Worm (Caenorhabditis elegans): ENCODE results near the gene srxa-6.

DNA sequence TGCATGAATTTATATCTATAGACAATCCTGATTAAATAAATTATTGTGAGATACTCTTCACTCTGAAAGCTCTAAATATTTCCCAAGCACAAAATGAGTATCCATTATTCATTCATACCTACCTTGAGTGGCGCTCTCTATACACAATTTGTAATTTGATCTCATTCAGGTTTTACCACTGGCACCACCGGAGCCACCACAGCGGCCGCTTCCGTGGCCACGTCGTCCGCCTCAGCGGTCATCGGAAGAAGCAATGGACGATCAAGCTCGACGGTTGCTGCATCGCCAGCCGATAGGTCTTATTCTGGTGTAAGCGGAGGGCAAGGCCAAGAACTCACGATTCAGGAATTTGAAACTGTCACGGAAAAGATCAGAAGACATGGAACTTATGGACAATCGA lies 22.5 kb downstream of the srxa-6 start:
- TF ChIP-seq ham-2 (GFP tag; optimal IDR thresholded peaks at IDR 0.05) (no peak), flh-1 (GFP tag; optimal IDR thresholded peaks at IDR 0.05) (no peak), mep-1 (tag; optimal IDR thresholded peaks at IDR 0.05) (no peak), nhr-76 (tag; optimal IDR thresholded peaks at IDR 0.05) (no peak), nhr-12 (tag; optimal IDR thresholded peaks at IDR 0.05) (no peak)
